Fruit fly (Drosophila melanogaster) S2 (cell line): ENCODE data around the gene pit.

Source experiments
- CG8478 ChIP-seq: fragments of >200 bp; optimal IDR thresholded peaks from 2 replicates; lab custom pipeline; 2018
- CTCF ChIP-seq, 2 experiments: fragments of >200 bp; optimal IDR thresholded peaks; 2 replicates each; lab custom pipeline; 2018

DNA sequence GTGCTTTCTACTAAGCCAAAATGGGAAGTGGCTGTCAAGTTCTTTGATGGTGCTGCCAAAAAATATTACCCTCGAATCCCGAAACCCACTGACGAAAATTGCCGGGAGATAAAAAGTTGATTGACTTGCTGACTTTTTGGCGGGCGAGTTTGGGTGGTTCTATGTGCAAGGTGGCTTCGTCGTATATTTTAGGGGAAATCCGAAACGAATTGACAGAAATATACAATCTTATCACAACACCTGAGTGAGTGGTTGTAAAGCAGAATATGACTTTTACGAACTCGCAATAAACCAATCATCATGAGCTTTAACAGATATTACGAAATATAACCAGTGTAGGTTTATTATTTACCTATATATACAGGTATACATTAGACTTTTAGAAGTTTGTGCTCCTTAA lies 30.6 kb upstream of the pit start:
- TF ChIP-seq CG8478 (lab: Kevin White, UChicago) (no peak), CTCF (optimal IDR thresholded peaks at IDR 0.05; lab: Kevin White, UChicago) (no peak)
